Worm (Caenorhabditis elegans) whole organism, L4 larva: ENCODE results near the gene Y116A8C.23.

Experiments used
- D1046.2 ChIP-seq: fragments of 200-800 bp; sonication (Bioruptor generic); IDR thresholded peaks from 2 replicates; pipeline ENCODE4 v1.3.6; 2022; ENCODE audit warnings: missing genetic modification characterization, missing compliant biosample characterization
- Y48G9A.11 ChIP-seq: fragments of 200-800 bp; sonication (Bioruptor generic); IDR thresholded peaks from 2 replicates; pipeline ENCODE4 v1.3.6; 2022; ENCODE audit warnings: missing genetic modification reagents, missing genetic modification characterization, missing compliant biosample characterization
- Y5F2A.4 ChIP-seq: fragments of 200-800 bp; sonication (Bioruptor generic); optimal IDR thresholded peaks from 2 replicates; lab custom pipeline; 2018; ENCODE audit warnings: mild to moderate bottlenecking, missing genetic modification characterization, missing compliant biosample characterization
- ZK337.2 ChIP-seq: fragments of 200-800 bp; sonication (Bioruptor generic); IDR thresholded peaks from 2 replicates; pipeline ENCODE4 v1.3.6; 2022; ENCODE audit warnings: missing genetic modification reagents, missing genetic modification characterization, missing compliant biosample characterization
- ZK546.5 ChIP-seq, 2 experiments: sonication (generic microtip); optimal IDR thresholded peaks; 2 replicates each; lab custom pipeline; 2017; ENCODE audit warnings: missing biosample characterization in 2 of 2, missing genetic modification characterization in 2 of 2
- aha-1 ChIP-seq: fragments of 150-350 bp; peaks from one replicate; lab custom pipeline; 2014; ENCODE audit warnings: missing biosample characterization, missing genetic modification characterization
- attf-4 ChIP-seq: sonication (generic microtip); optimal IDR thresholded peaks from 3 replicates; lab custom pipeline; 2017; ENCODE audit warnings: missing biosample characterization, missing genetic modification characterization
- ceh-20 ChIP-seq: fragments of 200-800 bp; sonication (Bioruptor generic); IDR thresholded peaks from 2 replicates; pipeline ENCODE4 v1.3.6; 2022; ENCODE audit warnings: missing genetic modification reagents, missing genetic modification characterization, missing compliant biosample characterization
- ceh-28 ChIP-seq: fragments of 150-350 bp; optimal IDR thresholded peaks from 2 replicates; lab custom pipeline; 2014; ENCODE audit warnings: missing biosample characterization, missing genetic modification reagents, missing genetic modification characterization
- ceh-62 ChIP-seq: sonication (generic microtip); optimal IDR thresholded peaks from 2 replicates; lab custom pipeline; 2017; ENCODE audit warnings: missing biosample characterization, missing genetic modification characterization
- daf-12 ChIP-seq: fragments of 150-350 bp; optimal IDR thresholded peaks from 2 replicates; lab custom pipeline; 2014; ENCODE audit warnings: missing biosample characterization, missing genetic modification reagents, missing genetic modification characterization
- dpl-1 ChIP-seq: fragments of 150-350 bp; optimal IDR thresholded peaks from 2 replicates; lab custom pipeline; 2014; ENCODE audit warnings: missing biosample characterization, missing genetic modification reagents, missing genetic modification characterization
- dve-1 ChIP-seq: sonication (generic microtip); optimal IDR thresholded peaks from 2 replicates; lab custom pipeline; 2017; ENCODE audit warnings: antibody characterized with exemption, mild to moderate bottlenecking, missing genetic modification characterization, missing compliant biosample characterization; ENCODE audit not compliant: insufficient read depth
- egl-27 ChIP-seq: sonication (generic microtip); optimal IDR thresholded peaks from 3 replicates; lab custom pipeline; 2017; ENCODE audit warnings: missing biosample characterization, missing genetic modification reagents, missing genetic modification characterization
- egl-43 ChIP-seq: fragments of 200-800 bp; sonication (Bioruptor generic); IDR thresholded peaks from 2 replicates; pipeline ENCODE4 v1.3.6; 2022; ENCODE audit warnings: missing genetic modification reagents, missing genetic modification characterization, missing compliant biosample characterization
- fos-1 ChIP-seq: fragments of 150-350 bp; optimal IDR thresholded peaks from 2 replicates; lab custom pipeline; 2014; ENCODE audit warnings: missing biosample characterization, missing genetic modification characterization
- hlh-30 ChIP-seq: sonication (generic microtip); optimal IDR thresholded peaks from 2 replicates; lab custom pipeline; 2017; ENCODE audit warnings: antibody characterized with exemption, mild to moderate bottlenecking, missing genetic modification characterization, missing compliant biosample characterization; ENCODE audit not compliant: insufficient read depth
- hmg-1.1 ChIP-seq: fragments of 200-800 bp; sonication (Bioruptor generic); IDR thresholded peaks from 2 replicates; pipeline ENCODE4 v1.3.6; 2022; ENCODE audit warnings: missing genetic modification reagents, missing genetic modification characterization, missing compliant biosample characterization
- lim-7 ChIP-seq: fragments of 200-800 bp; sonication (Bioruptor generic); IDR thresholded peaks from 2 replicates; pipeline ENCODE4 v1.3.6; 2022; ENCODE audit warnings: missing genetic modification characterization, missing compliant biosample characterization
- lin-1 ChIP-seq: fragments of 200-800 bp; sonication (Bioruptor generic); IDR thresholded peaks from 2 replicates; pipeline ENCODE4 v1.3.6; 2022; ENCODE audit warnings: missing genetic modification reagents, missing genetic modification characterization, missing compliant biosample characterization
- lin-13 ChIP-seq: fragments of 150-350 bp; optimal IDR thresholded peaks from 2 replicates; lab custom pipeline; 2014; ENCODE audit warnings: missing biosample characterization, missing genetic modification reagents, missing genetic modification characterization
- mdl-1 ChIP-seq, 2 experiments: fragments of 150-350 bp in 1 of 2; sonication (generic microtip) in 1 of 2; optimal IDR thresholded peaks; 2 replicates each; lab custom pipeline; 2014 to 2017; ENCODE audit warnings: missing biosample characterization in 2 of 2, missing genetic modification characterization in 2 of 2
- mep-1 ChIP-seq: fragments of 150-350 bp; sonication (generic microtip); optimal IDR thresholded peaks from 3 replicates; lab custom pipeline; 2014; ENCODE audit warnings: missing biosample characterization, missing genetic modification characterization
- mes-2 ChIP-seq: sonication (generic microtip); optimal IDR thresholded peaks from 2 replicates; lab custom pipeline; 2016; ENCODE audit warnings: missing genotype, mild to moderate bottlenecking, missing genetic modification characterization, missing compliant biosample characterization; ENCODE audit not compliant: poor library complexity, severe bottlenecking
- nhr-10 ChIP-seq: fragments of 150-350 bp; optimal IDR thresholded peaks from 2 replicates; lab custom pipeline; 2014; ENCODE audit warnings: missing biosample characterization, missing genetic modification characterization
- nhr-111 ChIP-seq: fragments of 200-800 bp; sonication (Bioruptor generic); optimal IDR thresholded peaks from 2 replicates; lab custom pipeline; 2018; ENCODE audit warnings: mild to moderate bottlenecking, missing genetic modification characterization, missing compliant biosample characterization
- nhr-237 ChIP-seq: sonication (generic microtip); optimal IDR thresholded peaks from 2 replicates; lab custom pipeline; 2017; ENCODE audit warnings: missing biosample characterization, missing genetic modification characterization
- nhr-48 ChIP-seq: sonication (generic microtip); optimal IDR thresholded peaks from 2 replicates; lab custom pipeline; 2016; ENCODE audit warnings: mild to moderate bottlenecking, missing genetic modification characterization, missing compliant biosample characterization
- nhr-76 ChIP-seq: fragments of 150-350 bp; optimal IDR thresholded peaks from 2 replicates; lab custom pipeline; 2014; ENCODE audit warnings: missing biosample characterization, missing genetic modification characterization
- pqm-1 ChIP-seq: sonication (generic microtip); optimal IDR thresholded peaks from 2 replicates; lab custom pipeline; 2017; ENCODE audit warnings: missing biosample characterization, missing genetic modification characterization
- rbr-2 ChIP-seq: sonication (generic microtip); optimal IDR thresholded peaks from 2 replicates; lab custom pipeline; 2016; ENCODE audit warnings: missing genotype, missing genetic modification characterization, missing compliant biosample characterization
- set-16 ChIP-seq: fragments of 200-800 bp; sonication (Bioruptor generic); IDR thresholded peaks from 2 replicates; pipeline ENCODE4 v1.3.6; 2022; ENCODE audit warnings: missing genetic modification reagents, missing genetic modification characterization, missing compliant biosample characterization
- spr-3 ChIP-seq: fragments of 200-800 bp; sonication (Bioruptor generic); optimal IDR thresholded peaks from 2 replicates; lab custom pipeline; 2018; ENCODE audit warnings: mild to moderate bottlenecking, missing genetic modification characterization, missing compliant biosample characterization
- tag-97 ChIP-seq: fragments of 200-800 bp; sonication (Bioruptor generic); IDR thresholded peaks from 2 replicates; pipeline ENCODE4 v1.3.6; 2022; ENCODE audit warnings: missing genetic modification characterization, missing compliant biosample characterization
- tra-1 ChIP-seq: fragments of 200-800 bp; sonication (Bioruptor generic); IDR thresholded peaks from 2 replicates; pipeline ENCODE4 v1.3.6; 2022; ENCODE audit warnings: missing genetic modification reagents, missing genetic modification characterization, missing compliant biosample characterization
- unc-130 ChIP-seq: sonication (generic microtip); optimal IDR thresholded peaks from 2 replicates; lab custom pipeline; 2016; ENCODE audit warnings: missing genetic modification reagents, missing genetic modification characterization, missing compliant biosample characterization
- unc-39 ChIP-seq: sonication (generic microtip); optimal IDR thresholded peaks from 2 replicates; lab custom pipeline; 2017; ENCODE audit warnings: missing biosample characterization, missing genetic modification characterization
- unc-62 ChIP-seq, 3 experiments: fragments of 150-350 bp in 1 of 3; sonication (generic microtip); optimal IDR thresholded peaks in 2 of 3; peaks in 1 of 3; 1 replicate in 1 of 3; 2 replicates in 2 of 3; lab custom pipeline; 2014 to 2017; ENCODE audit warnings: missing biosample characterization in 3 of 3, missing genetic modification characterization in 3 of 3, missing genetic modification reagents in 3 of 3, missing genotype in 1 of 3
- zfp-3 ChIP-seq: fragments of 200-800 bp; sonication (Bioruptor generic); conservative IDR thresholded peaks from 2 replicates; pipeline ENCODE4 v1.3.6; 2022; ENCODE audit warnings: missing genetic modification reagents, missing genetic modification characterization, missing compliant biosample characterization
- ztf-11 ChIP-seq: fragments of 150-350 bp; optimal IDR thresholded peaks from 2 replicates; lab custom pipeline; 2014; ENCODE audit warnings: missing biosample characterization, missing genetic modification characterization

Y116A8C.23 gene

DNA sequence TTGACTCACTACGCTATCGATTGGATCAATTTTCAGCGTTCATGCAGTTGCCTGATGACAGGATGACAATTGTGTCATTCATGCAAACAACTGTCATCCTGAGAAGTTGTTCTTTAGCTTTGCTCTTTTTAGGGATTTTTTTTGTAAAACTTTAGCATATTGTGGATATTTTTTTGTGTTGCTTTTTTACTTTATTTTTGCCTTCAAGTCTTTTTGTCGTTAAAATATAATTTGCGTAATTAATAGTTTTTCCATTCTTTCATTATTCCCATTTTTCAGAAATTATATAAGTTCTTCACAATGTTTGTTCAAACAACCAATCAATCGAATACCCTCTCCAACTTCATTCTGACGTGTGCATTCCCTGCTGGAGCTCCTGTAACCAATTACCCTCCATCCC is 12.7 kb upstream of the Y116A8C.23 start, which contains the start of gene Y116A8C.20:
Y116A8C.20 (plus strand) TSS at position 301 of the 400 bp plus-strand sequence.
- TF ChIP-seq mep-1 (tag; lab: Kevin White, UChicago), result no peak

DNA sequence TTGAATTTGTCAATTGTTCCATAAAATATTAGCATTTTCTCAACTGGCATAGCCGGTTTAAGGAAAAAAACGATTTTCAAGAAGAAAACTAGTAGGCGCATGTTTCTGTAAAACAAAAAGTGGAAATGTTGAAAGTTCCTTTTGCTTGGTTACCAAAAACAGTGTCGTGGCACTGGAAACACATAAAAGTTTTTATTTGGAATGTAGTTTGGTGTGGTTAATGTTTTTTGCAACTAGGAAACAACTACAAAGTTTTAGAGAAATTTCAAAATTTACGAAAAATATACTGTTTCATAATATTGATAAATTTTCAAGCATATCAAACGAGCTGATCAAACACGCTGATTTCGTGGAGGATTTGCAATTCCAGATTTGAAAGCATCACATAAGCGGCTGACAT is 7.7 kb upstream of the Y116A8C.23 start, which contains the start of gene clec-195:
clec-195 (minus strand) TSS at position 101 of the 400 bp plus-strand sequence.
- TF ChIP-seq lim-7 (GFP tag; lab: Robert Waterston, UW), result no peak
- no peak for TF ChIP-seq attf-4
- no peak for TF ChIP-seq mdl-1 (tag; optimal IDR thresholded peaks at IDR 0.05; lab: Kevin White, UChicago)
- no peak for TF ChIP-seq unc-130
- TF ChIP-seq ceh-62 (tag; lab: Kevin White, UChicago), result no peak
- no peak for TF ChIP-seq mes-2
- TF ChIP-seq spr-3 (GFP tag; lab: Kevin White, UChicago), result no peak
- TF ChIP-seq hmg-1.1 (GFP tag; lab: Robert Waterston, UW), result no peak
- TF ChIP-seq aha-1, result no peak
- TF ChIP-seq lin-1 (GFP tag; lab: Robert Waterston, UW), result no peak
- TF ChIP-seq nhr-237, result no peak
- TF ChIP-seq unc-62 (GFP tag; optimal IDR thresholded peaks at IDR 0.05 in 1 of 2; lab: Kevin White, UChicago), result no peak
- no peak for TF ChIP-seq unc-62 (tag; optimal IDR thresholded peaks at IDR 0.05; lab: Kevin White, UChicago)
- TF ChIP-seq fos-1 (tag; lab: Kevin White, UChicago), result no peak
- no peak for TF ChIP-seq nhr-76 (tag; lab: Kevin White, UChicago)
- no peak for TF ChIP-seq set-16 (GFP tag; lab: Robert Waterston, UW)
- TF ChIP-seq dpl-1 (GFP tag; lab: Kevin White, UChicago), result no peak
- TF ChIP-seq zfp-3 (GFP tag; lab: Robert Waterston, UW), result no peak

DNA sequence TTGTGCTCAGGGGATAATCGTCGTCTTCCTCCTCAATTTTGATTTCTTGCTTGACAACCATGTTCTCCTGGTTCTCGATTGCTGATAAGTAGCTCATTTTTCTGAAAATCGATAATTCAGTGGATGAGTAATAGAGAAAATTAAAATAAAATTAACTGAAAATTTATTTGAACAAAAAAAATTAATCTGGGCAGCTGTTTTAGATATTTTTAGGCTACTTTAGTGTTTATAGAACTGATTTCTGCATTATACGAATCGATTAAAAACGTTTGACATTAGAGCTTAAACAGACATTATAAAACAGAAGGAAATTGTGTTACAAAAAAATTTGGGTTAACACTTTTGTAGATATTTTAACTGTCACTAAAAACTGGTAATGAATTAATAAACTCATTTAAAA is 5.1 kb upstream of the Y116A8C.23 start, which contains the start of gene athp-3:
athp-3 (minus strand) TSS at position 101 of the 400 bp plus-strand sequence.
- TF ChIP-seq dpl-1 (GFP tag; lab: Kevin White, UChicago), result no peak
- TF ChIP-seq lin-1 (GFP tag; lab: Robert Waterston, UW), result no peak
- TF ChIP-seq ZK337.2, result no peak
- TF ChIP-seq daf-12 (tag; lab: Kevin White, UChicago), result no peak
- no peak for TF ChIP-seq egl-43
- TF ChIP-seq hmg-1.1 (GFP tag; lab: Robert Waterston, UW), result no peak
- no peak for TF ChIP-seq unc-39 (tag; lab: Kevin White, UChicago)
- no peak for TF ChIP-seq D1046.2 (GFP tag; lab: Robert Waterston, UW)
- TF ChIP-seq ZK546.5 (tag; optimal IDR thresholded peaks at IDR 0.05; lab: Kevin White, UChicago), result no peak
- TF ChIP-seq lin-13 (GFP tag; lab: Kevin White, UChicago), result no peak

DNA sequence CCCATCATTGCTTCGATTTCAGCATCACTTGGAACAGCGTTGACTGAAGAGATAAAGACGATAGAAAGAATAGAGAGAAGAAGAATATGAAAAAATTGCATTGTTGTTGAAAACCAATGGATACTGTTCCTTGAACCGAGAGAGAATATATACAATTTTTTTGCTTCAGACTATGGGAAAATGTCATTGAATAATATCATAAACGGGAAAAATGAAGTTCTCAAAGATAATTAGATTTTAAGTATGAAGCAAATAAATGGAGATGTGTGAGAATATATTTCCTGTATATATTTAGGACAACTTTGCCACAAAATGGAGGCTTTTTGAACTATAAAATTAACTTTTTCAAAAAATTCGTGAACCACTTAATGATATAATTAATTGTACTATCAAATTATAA is 4.7 kb downstream of the Y116A8C.23 start, which contains the start of gene Y116A8C.44:
Y116A8C.44 (minus strand) TSS at position 101 of the 400 bp plus-strand sequence.
- no peak for TF ChIP-seq hlh-30
- TF ChIP-seq egl-27 (tag; lab: Kevin White, UChicago), result no peak
- no peak for TF ChIP-seq nhr-48 (tag; lab: Kevin White, UChicago)
- no peak for TF ChIP-seq pqm-1 (tag; lab: Kevin White, UChicago)
- no peak for TF ChIP-seq ceh-20 (GFP tag; lab: Robert Waterston, UW)
- TF ChIP-seq D1046.2 (GFP tag; lab: Robert Waterston, UW), result no peak
- no peak for TF ChIP-seq Y48G9A.11 (GFP tag; lab: Robert Waterston, UW)
- TF ChIP-seq rbr-2, result no peak
- TF ChIP-seq lin-1 (GFP tag; lab: Robert Waterston, UW), result no peak
- TF ChIP-seq tra-1, result no peak
- no peak for TF ChIP-seq dpl-1 (GFP tag; lab: Kevin White, UChicago)
- TF ChIP-seq lim-7 (GFP tag; lab: Robert Waterston, UW), result no peak
- TF ChIP-seq tag-97 (GFP tag; lab: Robert Waterston, UW), result no peak
- TF ChIP-seq nhr-10 (tag; lab: Kevin White, UChicago), result no peak
- TF ChIP-seq mes-2, result no peak
- no peak for TF ChIP-seq ceh-28 (tag; lab: Kevin White, UChicago)
- no peak for TF ChIP-seq nhr-111
- no peak for TF ChIP-seq dve-1
- TF ChIP-seq Y5F2A.4 (GFP tag; lab: Kevin White, UChicago), result no peak
- no peak for TF ChIP-seq ztf-11 (tag; lab: Kevin White, UChicago)
- TF ChIP-seq, all 104 proteins: peak for 0
